Worm (Caenorhabditis elegans): ENCODE results near the gene M02B7.2.

Gene M02B7.2

DNA sequence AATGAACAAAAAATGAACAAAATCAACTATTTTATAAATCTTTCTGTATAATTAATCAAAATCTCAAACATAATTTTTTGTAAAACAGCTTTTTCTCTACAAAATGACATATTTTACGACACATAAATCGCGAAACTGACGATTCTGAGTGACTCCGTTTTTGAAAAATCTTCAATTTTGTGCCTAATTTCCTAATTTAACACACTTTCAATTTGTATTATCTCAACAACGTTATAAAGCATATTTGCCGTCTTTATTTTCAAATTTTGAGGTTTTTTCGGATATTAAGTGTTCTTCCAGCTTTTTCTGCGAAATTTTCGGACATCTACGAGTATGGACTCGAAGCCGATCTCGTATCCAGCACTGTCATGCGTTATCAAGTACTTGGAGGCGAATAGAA lies 1.8 kb downstream of the M02B7.2 start, which contains the start of gene fbxc-47:
fbxc-47 (plus strand) TSS at position 301 of the 400 bp plus-strand sequence.
- TF ChIP-seq lin-13 (GFP tag; optimal IDR thresholded peaks at IDR 0.05) (no peak), nhr-10 (tag; optimal IDR thresholded peaks at IDR 0.05) (no peak), ceh-16 (tag; optimal IDR thresholded peaks at IDR 0.05) (no peak), egl-27 (tag; optimal IDR thresholded peaks at IDR 0.05) (no peak), sma-9 (GFP tag; optimal IDR thresholded peaks at IDR 0.05) (no peak), sma-9 (tag; optimal IDR thresholded peaks at IDR 0.05) (no peak), zag-1 (tag; optimal IDR thresholded peaks at IDR 0.05) (no peak)

DNA sequence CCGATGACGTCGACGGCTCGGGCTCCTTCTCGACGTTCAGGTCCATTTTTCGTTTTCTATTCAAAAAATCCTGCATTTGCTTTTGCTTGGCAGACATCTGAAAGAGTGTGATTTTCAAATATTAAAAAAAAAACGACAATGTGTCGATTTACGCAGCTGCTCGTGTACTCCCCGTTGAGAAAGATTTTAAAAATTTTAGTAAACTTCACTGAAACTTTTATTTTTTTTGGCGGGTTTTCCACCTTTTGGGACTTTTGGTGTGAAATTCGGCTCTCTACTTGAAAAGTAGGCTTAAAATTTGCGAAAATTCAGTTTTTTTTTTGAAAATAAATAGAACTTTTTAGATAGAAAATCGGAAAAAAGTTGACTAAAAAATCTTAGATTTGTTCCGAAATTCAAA lies 3.7 kb downstream of the M02B7.2 start, which contains the start of gene M02B7.7:
M02B7.7 (minus strand) TSS at position 101 of the 400 bp plus-strand sequence.
- TF ChIP-seq elt-1 (tag; optimal IDR thresholded peaks at IDR 0.05) (no peak), fos-1 (tag; optimal IDR thresholded peaks at IDR 0.05) (no peak), sma-9 (GFP tag; optimal IDR thresholded peaks at IDR 0.05) (no peak), sma-9 (tag; optimal IDR thresholded peaks at IDR 0.05) (no peak), gmeb-1 (tag; optimal IDR thresholded peaks at IDR 0.05) (no peak), nhr-12 (tag; optimal IDR thresholded peaks at IDR 0.05) (no peak), nhr-77 (tag; optimal IDR thresholded peaks at IDR 0.05) (no peak), nhr-129 (tag; optimal IDR thresholded peaks at IDR 0.05) (no peak)

ce11 chrIV:3807545-3807944 lies 4.2 kb downstream of the M02B7.2 start:
- TF ChIP-seq lin-13 (GFP tag; optimal IDR thresholded peaks at IDR 0.05), result no peak
- TF ChIP-seq lin-39 (tag; optimal IDR thresholded peaks at IDR 0.05), result no peak
- TF ChIP-seq sem-4 (tag; optimal IDR thresholded peaks at IDR 0.05), result no peak

ce11 chrIV:3812812-3813211 lies 9.4 kb downstream of the M02B7.2 start:
- TF ChIP-seq nhr-25 (tag; optimal IDR thresholded peaks at IDR 0.05) (no peak), nhr-10 (tag; optimal IDR thresholded peaks at IDR 0.05) (no peak), ztf-4 (tag; optimal IDR thresholded peaks at IDR 0.05) (no peak), gmeb-1 (tag; optimal IDR thresholded peaks at IDR 0.05) (no peak), sma-9 (GFP tag; optimal IDR thresholded peaks at IDR 0.05) (no peak), sma-9 (tag; optimal IDR thresholded peaks at IDR 0.05) (no peak), lin-11 (tag; optimal IDR thresholded peaks at IDR 0.05) (no peak), unc-39 (tag; optimal IDR thresholded peaks at IDR 0.05) (no peak), C34F6.9 (tag; optimal IDR thresholded peaks at IDR 0.05) (no peak), nhr-23 (tag; optimal IDR thresholded peaks at IDR 0.05) (no peak), mab-5 (tag; optimal IDR thresholded peaks at IDR 0.05) (no peak), sem-4 (tag; optimal IDR thresholded peaks at IDR 0.05) (no peak), F13H6.1 (tag; optimal IDR thresholded peaks at IDR 0.05) (no peak), lin-13 (GFP tag; optimal IDR thresholded peaks at IDR 0.05) (no peak), R02D3.7 (tag; optimal IDR thresholded peaks at IDR 0.05) (no peak), ama-1 (optimal IDR thresholded peaks at IDR 0.05) (no peak), nhr-6 (tag; optimal IDR thresholded peaks at IDR 0.05) (no peak), skn-1 (tag; optimal IDR thresholded peaks at IDR 0.05) (no peak), ztf-1 (GFP tag; conservative IDR thresholded peaks at IDR 0.05) (no peak)

ce11 chrIV:3814553-3815258 lies 11.3 kb downstream of the M02B7.2 start:
- no peak for TF ChIP-seq aly-2 (tag; optimal IDR thresholded peaks at IDR 0.05)
- no peak for TF ChIP-seq elt-3 (tag; optimal IDR thresholded peaks at IDR 0.05)
- TF ChIP-seq ztf-1 (GFP tag; conservative IDR thresholded peaks at IDR 0.05), result no peak
- no peak for TF ChIP-seq mbf-1 (tag; optimal IDR thresholded peaks at IDR 0.05)
- no peak for TF ChIP-seq ztf-11 (tag; optimal IDR thresholded peaks at IDR 0.05)
- TF ChIP-seq blmp-1 (tag; optimal IDR thresholded peaks at IDR 0.05; ENCODE audit: insufficient read depth), result no peak
- no peak for TF ChIP-seq mab-5 (tag; optimal IDR thresholded peaks at IDR 0.05)
- TF ChIP-seq Y55F3AM.14 (GFP tag; optimal IDR thresholded peaks at IDR 0.05), result no peak
- no peak for TF ChIP-seq lin-13 (GFP tag; optimal IDR thresholded peaks at IDR 0.05)
- no peak for TF ChIP-seq snpc-4 (tag; optimal IDR thresholded peaks at IDR 0.05)
- no peak for TF ChIP-seq nhr-11 (tag; optimal IDR thresholded peaks at IDR 0.05)
- TF ChIP-seq C34F6.9 (tag; optimal IDR thresholded peaks at IDR 0.05), result peak; percentile 12
- TF ChIP-seq alr-1 (tag; optimal IDR thresholded peaks at IDR 0.05), result no peak
- no peak for TF ChIP-seq lin-11 (tag; optimal IDR thresholded peaks at IDR 0.05)
- no peak for TF ChIP-seq unc-39 (tag; optimal IDR thresholded peaks at IDR 0.05)
- TF ChIP-seq lsy-2 (tag; optimal IDR thresholded peaks at IDR 0.05), result no peak
- no peak for TF ChIP-seq ztf-4 (tag; optimal IDR thresholded peaks at IDR 0.05)
- TF ChIP-seq zag-1 (tag; optimal IDR thresholded peaks at IDR 0.05), result no peak
- TF ChIP-seq skn-1 (tag; optimal IDR thresholded peaks at IDR 0.05), result no peak
- TF ChIP-seq nhr-129 (tag; optimal IDR thresholded peaks at IDR 0.05), result no peak
- TF ChIP-seq nhr-77 (tag; optimal IDR thresholded peaks at IDR 0.05), result no peak
- no peak for TF ChIP-seq nhr-25 (tag; optimal IDR thresholded peaks at IDR 0.05)
- no peak for TF ChIP-seq elt-1 (tag; optimal IDR thresholded peaks at IDR 0.05)
- no peak for TF ChIP-seq nhr-23 (tag; optimal IDR thresholded peaks at IDR 0.05)
- TF ChIP-seq sma-3 (GFP tag; optimal IDR thresholded peaks at IDR 0.05), result no peak
- TF ChIP-seq nhr-10 (tag; optimal IDR thresholded peaks at IDR 0.05), result no peak
- peak; percentile 20 for TF ChIP-seq crh-2 (tag; optimal IDR thresholded peaks at IDR 0.05)
- TF ChIP-seq nhr-6 (tag; optimal IDR thresholded peaks at IDR 0.05), result no peak
- TF ChIP-seq ZK546.5 (tag; optimal IDR thresholded peaks at IDR 0.05), result no peak
- TF ChIP-seq egl-27 (tag; optimal IDR thresholded peaks at IDR 0.05), result no peak
- TF ChIP-seq sem-4 (tag; optimal IDR thresholded peaks at IDR 0.05), result no peak
- no peak for TF ChIP-seq F13H6.1 (tag; optimal IDR thresholded peaks at IDR 0.05)
- no peak for TF ChIP-seq ama-1 (optimal IDR thresholded peaks at IDR 0.05)
- TF ChIP-seq nhr-21 (tag; optimal IDR thresholded peaks at IDR 0.05), result no peak
- no peak for TF ChIP-seq lin-39 (tag; optimal IDR thresholded peaks at IDR 0.05)
